Worm (Caenorhabditis elegans): ENCODE data around the gene F11D5.1.

- no peak for TF ChIP-seq skn-1 (tag; optimal IDR thresholded peaks at IDR 0.05)
- TF ChIP-seq elt-2 (tag; optimal IDR thresholded peaks at IDR 0.05) = no peak
- TF ChIP-seq unc-39 (tag; optimal IDR thresholded peaks at IDR 0.05) = no peak
- no peak for TF ChIP-seq lin-15B (tag; optimal IDR thresholded peaks at IDR 0.05)
- no peak for TF ChIP-seq fkh-10 (GFP tag; optimal IDR thresholded peaks at IDR 0.05)
- no peak for TF ChIP-seq nhr-12 (tag; optimal IDR thresholded peaks at IDR 0.05)
- no peak for TF ChIP-seq ztf-4 (tag; optimal IDR thresholded peaks at IDR 0.05)
- no peak for TF ChIP-seq snpc-4 (tag; optimal IDR thresholded peaks at IDR 0.05)
- no peak for TF ChIP-seq ama-1 (optimal IDR thresholded peaks at IDR 0.05)
- TF ChIP-seq elt-3 (tag; optimal IDR thresholded peaks at IDR 0.05) = no peak
Measured at ce11 chrX:3380167-3380566, 47.2 kb downstream of the F11D5.1 start, which contains the start of gene ZK563.7.

Measured in whole organism, L3 larva.